Worm (Caenorhabditis elegans): ENCODE data around the gene C05C8.7.

DNA sequence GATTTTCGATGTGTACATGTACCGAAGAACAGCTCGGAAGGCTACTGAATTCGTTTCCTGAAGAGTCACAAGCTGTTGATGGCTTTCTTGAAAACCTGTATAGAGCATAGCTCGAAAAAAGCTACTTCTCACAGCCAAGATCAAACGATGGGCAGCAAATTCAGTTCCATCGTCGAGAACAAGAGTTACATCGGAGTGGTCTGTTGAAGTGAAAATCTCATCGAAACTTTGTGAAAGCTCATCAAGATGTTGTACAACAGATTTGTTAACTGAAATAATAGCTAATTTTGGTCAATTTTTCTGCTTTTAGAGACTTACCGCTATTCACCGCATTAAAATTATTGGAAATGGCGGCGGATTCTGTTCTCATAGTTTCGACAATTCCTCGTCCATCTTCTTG, 10.2 kb downstream of the C05C8.7 start:
- TF ChIP-seq snpc-4 (tag; optimal IDR thresholded peaks at IDR 0.05) (no peak), ztf-11 (tag; optimal IDR thresholded peaks at IDR 0.05) (no peak), pha-4 (tag; optimal IDR thresholded peaks at IDR 0.05) (no peak)

Measured in whole organism, mixed stage, embryonic.